Worm (Caenorhabditis elegans): ENCODE results near the gene C18A3.10.

ce11 chrII:5725094-5725493, 9.4 kb upstream of the C18A3.10 start:
- TF ChIP-seq ceh-13 (GFP tag; optimal IDR thresholded peaks at IDR 0.05), result no peak
- no peak for TF ChIP-seq ama-1 (optimal IDR thresholded peaks at IDR 0.05)
- no peak for TF ChIP-seq flt-1 (GFP tag; IDR thresholded peaks at IDR 0.05)
